Fruit fly (Drosophila melanogaster): ENCODE data around the gene SecS.
A peak's percentile ranks its signal among the peaks of the same experiment; 100 is the strongest.

Gene SecS

DNA sequence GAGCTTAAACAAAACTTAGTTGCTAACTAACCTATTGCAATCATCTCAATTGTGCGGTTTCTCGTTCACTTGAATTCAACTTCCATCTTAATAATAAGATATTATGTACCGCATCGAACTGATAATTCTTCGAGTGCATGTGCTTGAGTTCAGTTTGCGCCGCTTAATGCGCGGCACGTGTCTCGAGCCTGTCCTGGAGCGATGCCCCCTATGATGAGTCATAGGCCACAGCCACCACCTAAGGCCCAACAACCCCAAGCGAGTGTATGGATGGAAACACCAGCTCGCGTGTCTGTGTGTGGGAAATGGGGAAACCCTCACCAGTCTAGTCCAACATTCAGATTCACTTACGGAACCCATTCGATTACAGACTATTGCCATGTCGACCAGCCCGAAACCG, 27.4 kb upstream of the SecS start:
- TF ChIP-seq rn (GFP tag; IDR thresholded peaks at IDR 0.05) (no peak), EcR (GFP tag; optimal IDR thresholded peaks at IDR 0.05) (peak; percentile 94)

DNA sequence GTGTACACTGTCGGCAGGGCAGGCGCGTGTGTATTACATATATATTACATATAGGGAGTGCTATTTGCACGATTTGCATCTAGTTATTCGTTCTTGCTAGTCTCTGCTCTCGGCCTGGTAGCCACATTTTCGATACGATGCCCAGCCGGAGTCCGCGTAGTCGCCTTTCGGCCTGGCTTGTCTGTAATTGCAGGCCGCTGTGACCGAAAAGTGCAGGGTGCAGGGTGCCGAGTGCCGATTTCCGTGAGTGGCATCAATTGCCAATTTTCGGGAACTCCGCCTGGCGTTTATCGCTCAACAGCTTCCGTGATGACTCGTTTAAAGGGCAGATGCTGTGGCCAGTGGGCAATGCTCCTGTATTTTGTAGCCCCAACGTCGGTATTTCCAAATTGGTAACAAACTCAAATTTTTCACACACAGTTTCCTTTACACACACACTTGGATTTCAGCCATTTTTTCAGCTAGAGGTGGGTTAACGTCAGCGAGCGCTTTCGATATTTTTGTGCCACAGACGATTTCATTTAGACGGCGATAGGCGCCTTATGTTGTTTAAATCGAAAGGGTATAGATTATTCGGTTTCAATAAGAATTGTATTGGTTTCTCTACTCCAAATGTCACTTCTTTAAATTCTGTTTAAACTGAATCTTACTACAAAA, 13.2 kb upstream of the SecS start, which contains the start of gene CG2926:
Gene CG2926 (minus strand): TSS at position 518 of the 657 bp plus-strand sequence.
- TF ChIP-seq Pif1A (GFP tag; optimal IDR thresholded peaks at IDR 0.05) (no peak), CG13204 (GFP tag; optimal IDR thresholded peaks at IDR 0.05) (no peak), CG14655 (GFP tag; optimal IDR thresholded peaks at IDR 0.05) (no peak), rn (GFP tag; IDR thresholded peaks at IDR 0.05) (0 out of 2 replicates have a peak, but pooled peaks have one; percentile 12), CG17806 (tag; optimal IDR thresholded peaks at IDR 0.05) (no peak), CG32121 (GFP tag; IDR thresholded peaks at IDR 0.05) (0 out of 2 replicates have a peak, but pooled peaks have one; percentile 32), Pif1B (GFP tag; optimal IDR thresholded peaks at IDR 0.05) (no peak), CG15710 (tag; optimal IDR thresholded peaks at IDR 0.05) (no peak), CG12605 (GFP tag; IDR thresholded peaks at IDR 0.05) (0 out of 2 replicates have a peak, but pooled peaks have one; percentile 32), D1 (tag; optimal IDR thresholded peaks at IDR 0.05) (no peak), Ets98B (GFP tag; IDR thresholded peaks at IDR 0.05) (peak; percentile 19; the same call in 1 of the 2 replicates), EcR (GFP tag; optimal IDR thresholded peaks at IDR 0.05) (no peak), CG4496 (GFP tag; IDR thresholded peaks at IDR 0.05) (0 out of 3 replicates have a peak, but pooled peaks have one; percentile 46)

DNA sequence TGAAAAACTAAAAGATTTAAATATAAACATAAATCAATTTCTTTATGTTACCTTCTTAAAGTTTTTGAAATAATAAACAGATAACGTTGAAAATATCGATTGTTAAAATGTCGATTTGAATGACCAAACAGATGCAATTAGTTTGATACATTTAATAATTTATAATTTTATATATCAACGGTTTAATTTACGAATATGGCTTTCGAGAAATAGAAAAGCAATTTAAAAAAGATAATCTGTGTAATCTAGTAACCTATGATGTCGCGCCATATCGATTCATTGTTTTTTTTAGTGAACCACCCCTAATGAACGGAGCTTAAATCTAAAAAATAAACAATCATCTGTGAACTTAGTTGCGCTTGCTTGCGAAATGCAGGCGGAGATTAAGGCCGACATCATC, 12.7 kb upstream of the SecS start, which contains the start of gene PolZ2:
Gene PolZ2 (plus strand): TSS at position 301 of the 400 bp plus-strand sequence.
- TF ChIP-seq CG15710 (tag; optimal IDR thresholded peaks at IDR 0.05) (no peak), Snoo (tag; optimal IDR thresholded peaks at IDR 0.05) (no peak), rn (GFP tag; IDR thresholded peaks at IDR 0.05) (no peak), Ets98B (GFP tag; IDR thresholded peaks at IDR 0.05) (no peak), CG9948 (tag; optimal IDR thresholded peaks at IDR 0.05) (no peak), CG34367 (tag; optimal IDR thresholded peaks at IDR 0.05) (no peak), gl (tag; optimal IDR thresholded peaks at IDR 0.05) (no peak), CG13204 (GFP tag; optimal IDR thresholded peaks at IDR 0.05) (no peak), CG32121 (GFP tag; IDR thresholded peaks at IDR 0.05) (no peak), Pif1B (GFP tag; optimal IDR thresholded peaks at IDR 0.05) (no peak), CG10348 (GFP tag; IDR thresholded peaks at IDR 0.05) (no peak), CG4496 (GFP tag; IDR thresholded peaks at IDR 0.05) (no peak), CG8301 (tag; optimal IDR thresholded peaks at IDR 0.05) (no peak), CG17806 (tag; optimal IDR thresholded peaks at IDR 0.05) (no peak), EcR (GFP tag; optimal IDR thresholded peaks at IDR 0.05) (no peak), D1 (tag; optimal IDR thresholded peaks at IDR 0.05) (no peak), fd96Ca (GFP tag; IDR thresholded peaks at IDR 0.05) (no peak), CG14655 (GFP tag; optimal IDR thresholded peaks at IDR 0.05) (no peak)

DNA sequence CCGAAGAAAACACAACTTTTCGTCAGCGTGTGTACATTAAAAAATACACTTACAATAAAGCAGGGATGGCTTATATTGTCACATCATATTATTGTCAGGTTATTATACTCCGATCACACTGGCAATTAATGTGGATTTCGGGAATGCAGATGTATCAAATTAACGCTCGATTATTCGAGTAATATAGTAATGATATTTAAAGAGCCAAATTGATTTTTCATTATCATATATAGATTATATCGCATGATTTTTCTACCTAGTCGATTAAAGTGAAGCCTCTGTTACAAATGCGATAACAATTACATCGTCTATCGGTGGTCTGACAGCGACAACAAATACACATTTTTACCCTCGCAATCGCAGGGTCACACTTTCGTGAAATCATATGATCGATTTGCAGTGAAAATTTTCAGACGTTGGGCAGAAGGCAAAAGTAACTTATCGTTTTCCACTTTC, 9.8 kb upstream of the SecS start, which contains the start of the genes noi and Vha26:
Gene noi (minus strand): TSS at position 62 of the 456 bp plus-strand sequence.
Gene Vha26 (plus strand): TSS at position 366 of the 456 bp plus-strand sequence.
- TF ChIP-seq CG15710 (tag; optimal IDR thresholded peaks at IDR 0.05), result peak; percentile 15
- TF ChIP-seq rn (GFP tag; IDR thresholded peaks at IDR 0.05), result no peak

DNA sequence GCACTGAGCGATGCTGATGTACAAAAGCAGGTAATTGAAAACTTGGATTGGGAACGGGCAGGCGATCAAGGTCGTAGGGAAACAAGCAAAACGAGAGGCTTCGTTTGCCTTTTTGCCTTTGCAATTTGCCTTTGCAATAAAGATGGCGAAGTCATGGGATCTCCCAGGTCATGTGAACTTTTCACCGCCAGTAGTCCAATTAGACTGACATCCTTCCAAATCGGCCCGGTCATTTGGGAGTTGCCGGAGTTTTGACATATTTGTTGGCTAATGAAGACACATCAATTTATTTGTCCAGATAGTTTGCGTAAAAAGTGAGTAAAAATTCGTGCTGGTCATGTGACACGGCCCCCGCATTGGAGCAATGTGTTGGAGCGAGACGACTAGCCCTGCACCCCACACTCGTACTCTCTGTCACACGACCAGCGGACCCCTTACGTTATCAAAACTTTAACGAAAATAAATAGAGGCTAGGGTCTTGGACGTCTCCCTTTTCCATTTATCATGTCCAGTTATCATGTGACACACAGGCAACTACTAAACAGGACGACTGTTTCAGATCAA, 9.1 kb upstream of the SecS start:
- TF ChIP-seq CG4496 (GFP tag; IDR thresholded peaks at IDR 0.05) (0 out of 3 replicates have a peak, but pooled peaks have one; percentile 34), CG12605 (GFP tag; IDR thresholded peaks at IDR 0.05) (no peak), EcR (GFP tag; optimal IDR thresholded peaks at IDR 0.05) (peak; percentile 30), CG8301 (tag; optimal IDR thresholded peaks at IDR 0.05) (no peak)

DNA sequence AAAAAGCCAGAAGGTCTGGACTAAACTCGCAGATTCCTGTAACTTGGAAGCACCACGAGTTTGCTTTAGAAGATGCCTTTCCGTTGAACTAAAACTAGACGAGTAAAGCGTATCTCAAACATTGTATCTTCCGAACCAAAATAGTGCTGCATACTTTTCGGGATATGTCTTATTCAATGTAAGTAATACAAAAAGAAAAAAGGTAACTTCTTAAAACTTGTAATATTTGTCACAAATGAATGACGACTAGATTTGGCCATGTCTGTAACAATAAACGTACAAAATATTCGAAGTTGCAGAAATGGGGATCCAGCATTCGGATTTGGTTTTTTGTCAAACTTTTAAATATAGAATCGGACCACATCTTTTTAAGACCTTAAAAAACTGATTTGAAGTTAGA, 6.4 kb upstream of the SecS start:
- TF ChIP-seq CG12605 (GFP tag; IDR thresholded peaks at IDR 0.05), result 0 out of 2 replicates have a peak, but pooled peaks have one; percentile 20
- TF ChIP-seq rn (GFP tag; IDR thresholded peaks at IDR 0.05), result no peak

DNA sequence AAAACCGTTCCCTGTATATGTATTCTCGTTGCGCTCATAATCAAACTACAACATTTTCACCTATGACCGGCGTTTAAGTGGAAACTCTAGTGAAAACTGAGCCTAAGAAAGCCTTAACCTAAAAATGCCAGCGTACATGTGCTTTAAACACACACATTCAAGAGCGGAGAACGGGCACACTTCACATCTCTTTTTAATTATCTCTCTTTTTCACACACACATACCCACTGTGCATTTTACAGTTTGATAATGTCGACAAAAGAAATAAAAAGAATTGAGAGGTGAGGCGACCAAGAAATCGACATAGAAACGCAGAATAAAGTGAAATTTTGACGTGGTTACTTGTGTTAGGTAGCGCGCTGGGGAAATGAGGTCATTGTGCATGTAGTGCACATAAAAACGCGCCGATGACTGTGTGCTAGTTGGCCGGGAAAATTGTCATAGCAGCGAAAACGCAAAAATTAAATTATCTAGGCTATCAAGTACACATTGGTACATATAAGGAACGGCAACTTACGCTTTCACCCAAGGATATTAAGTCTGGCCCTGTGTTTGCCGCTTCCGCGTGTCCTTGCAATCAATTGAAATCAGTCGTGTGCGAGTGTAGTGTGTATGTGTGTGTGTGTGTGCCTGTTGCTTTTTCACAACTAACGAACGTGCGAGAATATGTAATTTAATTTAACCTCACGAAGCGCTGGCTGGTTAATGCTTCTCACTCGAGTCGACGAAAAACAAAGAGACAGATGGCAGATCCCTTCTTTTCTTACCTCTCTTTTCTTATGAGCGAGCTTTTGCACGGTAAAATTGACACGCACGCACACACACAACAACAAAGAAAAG, 1.5 kb upstream of the SecS start:
- no peak for TF ChIP-seq CG8301 (tag; optimal IDR thresholded peaks at IDR 0.05)
- no peak for TF ChIP-seq Ets98B (GFP tag; IDR thresholded peaks at IDR 0.05)
- TF ChIP-seq CG17806 (tag; optimal IDR thresholded peaks at IDR 0.05), result no peak
- no peak for TF ChIP-seq CG15710 (tag; optimal IDR thresholded peaks at IDR 0.05)
- TF ChIP-seq Pif1A (GFP tag; optimal IDR thresholded peaks at IDR 0.05), result no peak
- no peak for TF ChIP-seq CG8159 (tag; optimal IDR thresholded peaks at IDR 0.05)
- no peak for TF ChIP-seq Snoo (tag; optimal IDR thresholded peaks at IDR 0.05)
- no peak for TF ChIP-seq CG34367 (tag; optimal IDR thresholded peaks at IDR 0.05)
- no peak for TF ChIP-seq EcR (GFP tag; optimal IDR thresholded peaks at IDR 0.05)
- no peak for TF ChIP-seq CG9948 (tag; optimal IDR thresholded peaks at IDR 0.05)
- TF ChIP-seq CG4496 (GFP tag; IDR thresholded peaks at IDR 0.05), result no peak
- TF ChIP-seq CG32121 (GFP tag; IDR thresholded peaks at IDR 0.05), result no peak

Measured in whole organism, pupa.